Worm (Caenorhabditis elegans): ENCODE results near the gene acsd-1.

Gene acsd-1

ce11 chrIII:1179006-1179405 is 62.7 kb downstream of the acsd-1 start:
- TF ChIP-seq dmd-6 (GFP tag; IDR thresholded peaks at IDR 0.05) = no peak
- TF ChIP-seq aha-1 (tag) = peak; percentile 91
- no peak for TF ChIP-seq nhr-102 (tag; optimal IDR thresholded peaks at IDR 0.05)
- no peak for TF ChIP-seq mdt-29 (GFP tag; IDR thresholded peaks at IDR 0.05)
- TF ChIP-seq gei-8 (GFP tag; optimal IDR thresholded peaks at IDR 0.05) = no peak
- TF ChIP-seq nhr-77 (tag; optimal IDR thresholded peaks at IDR 0.05) = no peak
- TF ChIP-seq ztf-7 (tag; optimal IDR thresholded peaks at IDR 0.05) = no peak

- TF ChIP-seq aly-2 (tag; optimal IDR thresholded peaks at IDR 0.05) (no peak), lim-7 (GFP tag; IDR thresholded peaks at IDR 0.05) (no peak), nhr-48 (tag; optimal IDR thresholded peaks at IDR 0.05) (no peak), duxl-1 (tag; optimal IDR thresholded peaks at IDR 0.05; ENCODE audit: poor library complexity) (no peak), tag-97 (GFP tag; IDR thresholded peaks at IDR 0.05) (no peak)
Observed at ce11 chrIII:1181756-1182155, 65.5 kb downstream of the acsd-1 start, which contains the start of gene nspg-8. Gene nspg-8 (plus strand): TSS chrIII:1182056.

Measured in whole organism, L4 larva.